Worm (Caenorhabditis elegans) whole organism, young adult: ENCODE measurements around the gene ZK402.1.
A peak's percentile ranks its signal among the peaks of the same experiment; 100 is the strongest.

Experiments used
- F33H1.4 ChIP-seq: fragments of 200-800 bp; sonication (Bioruptor generic); IDR thresholded peaks from 2 replicates; pipeline ENCODE4 v1.3.6; 2022; ENCODE audit warnings: missing genetic modification reagents, missing genetic modification characterization, missing compliant biosample characterization
- Y56A3A.18 ChIP-seq: fragments of 200-800 bp; sonication (Bioruptor generic); IDR thresholded peaks from 2 replicates; pipeline ENCODE4 v1.3.6; 2022; ENCODE audit warnings: missing genetic modification reagents, missing genetic modification characterization, missing compliant biosample characterization
- ceh-79 ChIP-seq: sonication (generic microtip); optimal IDR thresholded peaks from 2 replicates; lab custom pipeline; 2017; ENCODE audit warnings: mild to moderate bottlenecking, missing genetic modification characterization, missing compliant biosample characterization
- ekl-4 ChIP-seq: fragments of 200-800 bp; sonication (Bioruptor generic); IDR thresholded peaks from 2 replicates; pipeline ENCODE4 v1.3.6; 2022; ENCODE audit warnings: missing genetic modification reagents, missing genetic modification characterization, missing compliant biosample characterization
- hlh-12 ChIP-seq: sonication (generic microtip); optimal IDR thresholded peaks from 2 replicates; lab custom pipeline; 2016; ENCODE audit warnings: missing genetic modification characterization, missing compliant biosample characterization
- lin-40 ChIP-seq: sonication (generic microtip); optimal IDR thresholded peaks from 2 replicates; lab custom pipeline; 2016; ENCODE audit warnings: missing genetic modification characterization, mild to moderate bottlenecking, missing compliant biosample characterization, missing genotype, missing genetic modification reagents
- rcor-1 ChIP-seq: fragments of 200-800 bp; sonication (Bioruptor generic); IDR thresholded peaks from 2 replicates; pipeline ENCODE4 v1.3.6; 2022; ENCODE audit warnings: missing genetic modification reagents, missing genetic modification characterization, missing compliant biosample characterization
- rpc-1 ChIP-seq, 2 experiments: fragments of 150-350 bp in 1 of 2; sonication (generic microtip) in 1 of 2; optimal IDR thresholded peaks; 2 replicates each; lab custom pipeline; 2014 to 2018; ENCODE audit warnings: missing biosample characterization in 1 of 2, missing genetic modification characterization in 1 of 2, missing genetic modification reagents in 1 of 2, missing genotype in 1 of 2

Gene ZK402.1

ce11 chrX:1454385-1454784 is 50.3 kb downstream of the ZK402.1 start (continued):
- no peak for TF ChIP-seq ceh-79
- peak; percentile 54 for TF ChIP-seq Y56A3A.18 (GFP tag; lab: Robert Waterston, UW)
- TF ChIP-seq rcor-1 (GFP tag; lab: Robert Waterston, UW): peak; percentile 25; the same call in 1 of the 2 replicates
- no peak for TF ChIP-seq rpc-1 (optimal IDR thresholded peaks at IDR 0.05; lab: Kevin White, UChicago)
- no peak for TF ChIP-seq rpc-1 (tag; optimal IDR thresholded peaks at IDR 0.05; lab: Kevin White, UChicago)
- peak; percentile 72; the same call in 1 of the 2 replicates for TF ChIP-seq ekl-4 (GFP tag; lab: Robert Waterston, UW)
- no peak for TF ChIP-seq hlh-12 (tag; lab: Kevin White, UChicago)
- peak; percentile 89 for TF ChIP-seq lin-40 (tag; lab: Kevin White, UChicago)
- TF ChIP-seq F33H1.4 (GFP tag; lab: Robert Waterston, UW): 0 out of 2 replicates have a peak, but pooled peaks have one; percentile 12
- TF ChIP-seq, all 124 proteins: peak for 62
